Fruit fly (Drosophila melanogaster): Measurements from ENCODE around the gene CG43335.

The CG43335 gene

DNA sequence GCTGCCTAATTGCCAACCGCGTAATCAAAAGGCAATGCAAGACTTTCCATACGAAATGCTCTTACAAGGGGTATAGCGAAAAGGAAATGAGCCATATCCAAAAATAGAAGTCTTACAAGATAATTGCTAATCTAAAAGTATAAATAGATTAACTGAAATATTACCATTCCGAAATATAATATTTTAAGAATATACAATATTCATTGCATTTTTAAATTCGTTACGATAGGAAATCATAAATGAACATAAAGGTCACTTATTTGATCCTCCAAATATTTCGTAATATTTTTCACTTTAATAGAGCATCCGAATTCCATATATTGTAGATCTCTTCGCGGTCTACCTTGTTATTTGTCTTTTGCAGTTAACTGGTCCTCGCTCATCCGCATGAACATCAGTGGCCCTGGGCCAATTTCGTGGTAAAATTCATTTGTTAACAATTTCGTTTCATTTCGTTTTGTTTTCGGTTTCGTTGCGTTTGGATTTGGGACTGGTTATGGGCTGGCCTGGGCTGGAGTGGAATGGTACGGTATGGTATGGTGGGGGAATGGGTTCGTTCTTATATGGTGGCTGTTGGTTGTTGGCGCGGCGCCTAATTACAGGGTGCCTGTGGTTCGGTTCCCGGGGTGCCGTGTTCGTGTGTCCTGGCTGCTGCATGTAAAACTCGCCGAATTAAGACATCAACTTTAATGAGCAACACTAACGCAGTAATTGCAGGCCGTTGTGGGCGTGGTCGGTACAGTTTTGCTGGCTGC is 46.5 kb upstream of the CG43335 start (continued):
- TF ChIP-seq Ets96B (tag; optimal IDR thresholded peaks at IDR 0.05): peak; percentile 45
- peak; percentile 41 for TF ChIP-seq CG3032 (tag; optimal IDR thresholded peaks at IDR 0.05)
- no peak for TF ChIP-seq net (GFP tag; optimal IDR thresholded peaks at IDR 0.05)
- TF ChIP-seq CG10631 (GFP tag; optimal IDR thresholded peaks at IDR 0.05): peak; percentile 37
- no peak for TF ChIP-seq CG15336 (GFP tag; IDR thresholded peaks at IDR 0.05)
- no peak for TF ChIP-seq fd59A (GFP tag; optimal IDR thresholded peaks at IDR 0.05)
- TF ChIP-seq eg (GFP tag; IDR thresholded peaks at IDR 0.05): no peak
- no peak for TF ChIP-seq CG4318 (GFP tag; optimal IDR thresholded peaks at IDR 0.05)
- no peak for TF ChIP-seq fkh (GFP tag; optimal IDR thresholded peaks at IDR 0.05)
- peak; percentile 82 for TF ChIP-seq esn (GFP tag; optimal IDR thresholded peaks at IDR 0.05)
- no peak for TF ChIP-seq CG32006 (GFP tag; optimal IDR thresholded peaks at IDR 0.05)
- TF ChIP-seq Met (GFP tag; optimal IDR thresholded peaks at IDR 0.05): peak; percentile 70
- peak; percentile 17 for TF ChIP-seq Eip75B (GFP tag; optimal IDR thresholded peaks at IDR 0.05)
- TF ChIP-seq CG16779 (tag; optimal IDR thresholded peaks at IDR 0.05): no peak
- no peak for TF ChIP-seq CG11762 (GFP tag; optimal IDR thresholded peaks at IDR 0.05; ENCODE audit: insufficient read depth)
- peak; percentile 34 for TF ChIP-seq cyc (GFP tag; optimal IDR thresholded peaks at IDR 0.05)

DNA sequence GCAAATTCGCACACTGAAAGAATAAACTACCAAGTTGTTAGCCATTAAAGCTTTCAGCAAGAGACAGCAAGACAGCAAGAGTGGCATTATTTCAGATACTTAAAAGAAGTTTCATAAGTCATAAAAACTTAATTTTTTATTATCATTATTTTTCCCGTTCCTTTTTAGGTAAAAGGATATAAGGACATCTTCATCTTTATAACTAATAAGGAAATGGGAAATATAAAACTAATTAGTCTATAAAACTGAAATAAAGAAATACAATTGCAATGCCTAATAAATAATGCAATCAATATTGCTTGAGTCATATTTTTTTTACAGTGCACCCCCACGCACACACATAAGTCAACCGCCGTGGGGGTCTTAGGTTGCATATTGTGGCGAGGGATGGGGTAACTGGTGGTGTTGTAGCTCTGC is 39.2 kb upstream of the CG43335 start:
- TF ChIP-seq Lpt (GFP tag; optimal IDR thresholded peaks at IDR 0.05) (peak; percentile 8), CG32006 (GFP tag; optimal IDR thresholded peaks at IDR 0.05) (peak; percentile 54), CG8119 (GFP tag; IDR thresholded peaks at IDR 0.05) (peak; percentile 39; the same call in 1 of the 3 replicates), CG11902 (GFP tag; optimal IDR thresholded peaks at IDR 0.05) (peak; percentile 17), pdm3 (GFP tag; optimal IDR thresholded peaks at IDR 0.05) (peak; percentile 46), acj6 (GFP tag; optimal IDR thresholded peaks at IDR 0.05) (peak; percentile 49), achi (GFP tag; optimal IDR thresholded peaks at IDR 0.05) (peak; percentile 58), CG9139 (GFP tag; optimal IDR thresholded peaks at IDR 0.05) (peak; percentile 20), salr (GFP tag; optimal IDR thresholded peaks at IDR 0.05) (no peak), fd59A (GFP tag; optimal IDR thresholded peaks at IDR 0.05) (peak; percentile 64), Gug (GFP tag; IDR thresholded peaks at IDR 0.05) (no peak), Blimp-1 (GFP tag; optimal IDR thresholded peaks at IDR 0.05) (no peak), ss (GFP tag; optimal IDR thresholded peaks at IDR 0.05) (peak; percentile 39 to 72), Hr38 (GFP tag; optimal IDR thresholded peaks at IDR 0.05) (no peak), CG6276 (GFP tag; optimal IDR thresholded peaks at IDR 0.05) (no peak), CG8319 (GFP tag; optimal IDR thresholded peaks at IDR 0.05) (peak; percentile 11), vri (GFP tag; optimal IDR thresholded peaks at IDR 0.05) (no peak), dac (GFP tag; optimal IDR thresholded peaks at IDR 0.05) (no peak), CG8632 (GFP tag; optimal IDR thresholded peaks at IDR 0.05) (peak; percentile 48), esn (GFP tag; optimal IDR thresholded peaks at IDR 0.05) (peak; percentile 73), CG6808 (GFP tag; optimal IDR thresholded peaks at IDR 0.05) (peak; percentile 74), dsx (GFP tag; optimal IDR thresholded peaks at IDR 0.05; ENCODE audit: poor library complexity, severe bottlenecking) (peak; percentile 62), CG6854 (GFP tag; optimal IDR thresholded peaks at IDR 0.05) (no peak), topi (GFP tag; optimal IDR thresholded peaks at IDR 0.05) (peak; percentile 66), Met (GFP tag; optimal IDR thresholded peaks at IDR 0.05) (peak; percentile 60), Sox14 (GFP tag; optimal IDR thresholded peaks at IDR 0.05) (peak; percentile 40), Ets96B (tag; optimal IDR thresholded peaks at IDR 0.05) (peak; percentile 65), lz (GFP tag; optimal IDR thresholded peaks at IDR 0.05) (peak; percentile 64), Eip93F (GFP tag; optimal IDR thresholded peaks at IDR 0.05) (no peak), CG10631 (GFP tag; optimal IDR thresholded peaks at IDR 0.05) (peak; percentile 46), OdsH (GFP tag; optimal IDR thresholded peaks at IDR 0.05) (peak; percentile 54), CG1621 (tag; optimal IDR thresholded peaks at IDR 0.05) (peak; percentile 29), CG4318 (GFP tag; optimal IDR thresholded peaks at IDR 0.05) (peak; percentile 25), fd85E (GFP tag; optimal IDR thresholded peaks at IDR 0.05) (no peak), Smox (GFP tag; optimal IDR thresholded peaks at IDR 0.05) (peak; percentile 43), net (GFP tag; optimal IDR thresholded peaks at IDR 0.05) (no peak), CG15336 (GFP tag; IDR thresholded peaks at IDR 0.05) (no peak), CG6792 (GFP tag; optimal IDR thresholded peaks at IDR 0.05) (peak; percentile 35), Hr39 (GFP tag; optimal IDR thresholded peaks at IDR 0.05) (peak; percentile 41), Sox102F (GFP tag; optimal IDR thresholded peaks at IDR 0.05) (peak; percentile 33)

All from whole organism, prepupa.